Worm (Caenorhabditis elegans) whole organism, mixed stage, embryonic: ENCODE measurements around the gene F41G3.18.

ENCODE experiments used
- M03D4.4 ChIP-seq: sonication (generic microtip); optimal IDR thresholded peaks from 2 replicates; lab custom pipeline; 2017; ENCODE audit warnings: mild to moderate bottlenecking, missing genetic modification characterization, missing compliant biosample characterization
- bed-3 ChIP-seq: fragments of 200-800 bp; sonication (Bioruptor generic); optimal IDR thresholded peaks from 3 replicates; lab custom pipeline; 2018; ENCODE audit warnings: mild to moderate bottlenecking, missing genetic modification characterization, moderate library complexity, missing compliant biosample characterization
- blmp-1 ChIP-seq: fragments of 150-350 bp; optimal IDR thresholded peaks from 2 replicates; lab custom pipeline; 2014; ENCODE audit warnings: missing biosample characterization, missing genetic modification characterization
- ceh-43 ChIP-seq: fragments of 200-800 bp; sonication (Bioruptor generic); optimal IDR thresholded peaks from 2 replicates; lab custom pipeline; 2018; ENCODE audit warnings: mild to moderate bottlenecking, missing genetic modification characterization, moderate library complexity, missing compliant biosample characterization
- ceh-83 ChIP-seq: fragments of 200-800 bp; sonication (Bioruptor generic); optimal IDR thresholded peaks from 2 replicates; lab custom pipeline; 2018; ENCODE audit warnings: mild to moderate bottlenecking, missing genetic modification characterization, missing compliant biosample characterization
- ces-1 ChIP-seq: fragments of 150-350 bp; optimal IDR thresholded peaks from 2 replicates; lab custom pipeline; 2014; ENCODE audit warnings: missing biosample characterization, missing genetic modification reagents, missing genetic modification characterization
- cnd-1 ChIP-seq: fragments of 200-800 bp; sonication (Bioruptor generic); optimal IDR thresholded peaks from 2 replicates; lab custom pipeline; 2018; ENCODE audit warnings: mild to moderate bottlenecking, missing genetic modification characterization, missing compliant biosample characterization
- drap-1 ChIP-seq: fragments of 200-800 bp; sonication (Bioruptor generic); optimal IDR thresholded peaks from 3 replicates; lab custom pipeline; 2018; ENCODE audit warnings: mild to moderate bottlenecking, missing genetic modification characterization, missing compliant biosample characterization
- elt-3 ChIP-seq: fragments of 150-350 bp; optimal IDR thresholded peaks from 2 replicates; lab custom pipeline; 2014; ENCODE audit warnings: missing biosample characterization, missing genetic modification characterization
- flh-1 ChIP-seq: fragments of 200-800 bp; sonication (Bioruptor generic); optimal IDR thresholded peaks from 2 replicates; lab custom pipeline; 2018; ENCODE audit warnings: mild to moderate bottlenecking, missing genetic modification characterization, moderate library complexity, missing compliant biosample characterization
- ham-2 ChIP-seq: fragments of 200-800 bp; sonication (Bioruptor generic); optimal IDR thresholded peaks from 2 replicates; lab custom pipeline; 2018; ENCODE audit warnings: mild to moderate bottlenecking, missing genetic modification characterization, missing compliant biosample characterization
- lin-13 ChIP-seq: fragments of 150-350 bp; optimal IDR thresholded peaks from 2 replicates; lab custom pipeline; 2014; ENCODE audit warnings: missing biosample characterization, missing genetic modification characterization
- lin-32 ChIP-seq: fragments of 200-800 bp; sonication (Bioruptor generic); optimal IDR thresholded peaks from 2 replicates; lab custom pipeline; 2018; ENCODE audit warnings: mild to moderate bottlenecking, missing genetic modification characterization, missing compliant biosample characterization
- lsy-2 ChIP-seq: fragments of 150-350 bp; optimal IDR thresholded peaks from 2 replicates; lab custom pipeline; 2014; ENCODE audit warnings: missing biosample characterization, missing genetic modification characterization
- mab-5 ChIP-seq: fragments of 150-350 bp; optimal IDR thresholded peaks from 2 replicates; lab custom pipeline; 2014; ENCODE audit warnings: missing biosample characterization, missing genetic modification characterization
- mls-2 ChIP-seq: sonication (generic microtip); optimal IDR thresholded peaks from 2 replicates; lab custom pipeline; 2016; ENCODE audit warnings: mild to moderate bottlenecking, missing genetic modification characterization, moderate library complexity, missing compliant biosample characterization
- nhr-12 ChIP-seq: fragments of 150-350 bp; optimal IDR thresholded peaks from 2 replicates; lab custom pipeline; 2014; ENCODE audit warnings: missing biosample characterization, missing genetic modification characterization
- nhr-2 ChIP-seq: fragments of 150-350 bp; optimal IDR thresholded peaks from 2 replicates; lab custom pipeline; 2014; ENCODE audit warnings: missing biosample characterization, missing genetic modification characterization
- nhr-237 ChIP-seq: fragments of 150-350 bp; optimal IDR thresholded peaks from 2 replicates; lab custom pipeline; 2014; ENCODE audit warnings: missing biosample characterization, missing genetic modification characterization
- nhr-76 ChIP-seq: sonication (generic microtip); optimal IDR thresholded peaks from 2 replicates; lab custom pipeline; 2017; ENCODE audit warnings: missing biosample characterization, missing genetic modification characterization
- pha-4 ChIP-seq: fragments of 150-350 bp; optimal IDR thresholded peaks from 2 replicates; lab custom pipeline; 2018; ENCODE audit warnings: missing biosample characterization, missing genetic modification reagents, missing genetic modification characterization
- sem-2 ChIP-seq: fragments of 200-800 bp; sonication (Bioruptor generic); optimal IDR thresholded peaks from 2 replicates; lab custom pipeline; 2018; ENCODE audit warnings: mild to moderate bottlenecking, missing genetic modification characterization, missing compliant biosample characterization
- snpc-4 ChIP-seq: fragments of 150-350 bp; optimal IDR thresholded peaks from 2 replicates; lab custom pipeline; 2014; ENCODE audit warnings: missing biosample characterization, missing genetic modification characterization
- sptf-1 ChIP-seq: sonication (generic microtip); optimal IDR thresholded peaks from 2 replicates; lab custom pipeline; 2017; ENCODE audit warnings: mild to moderate bottlenecking, missing genetic modification characterization, moderate library complexity, missing compliant biosample characterization
- tbx-8 ChIP-seq: fragments of 200-800 bp; sonication (Bioruptor generic); optimal IDR thresholded peaks from 2 replicates; lab custom pipeline; 2018; ENCODE audit warnings: mild to moderate bottlenecking, missing genetic modification characterization, moderate library complexity, missing compliant biosample characterization
- unc-120 ChIP-seq: sonication (generic microtip); optimal IDR thresholded peaks from 2 replicates; lab custom pipeline; 2017; ENCODE audit warnings: missing genetic modification characterization, missing compliant biosample characterization; ENCODE audit not compliant: poor library complexity, severe bottlenecking
- unc-39 ChIP-seq: fragments of 150-350 bp; optimal IDR thresholded peaks from 2 replicates; lab custom pipeline; 2014; ENCODE audit warnings: missing biosample characterization, missing genetic modification characterization
- unc-62 ChIP-seq: fragments of 150-350 bp; optimal IDR thresholded peaks from 2 replicates; lab custom pipeline; 2014; ENCODE audit warnings: missing biosample characterization, missing genetic modification reagents, missing genetic modification characterization
- zip-8 ChIP-seq: fragments of 150-350 bp; optimal IDR thresholded peaks from 2 replicates; lab custom pipeline; 2014; ENCODE audit warnings: missing biosample characterization, missing genetic modification characterization
- ztf-11 ChIP-seq: fragments of 150-350 bp; optimal IDR thresholded peaks from 2 replicates; lab custom pipeline; 2014; ENCODE audit warnings: missing biosample characterization, missing genetic modification characterization

The F41G3.18 gene

DNA sequence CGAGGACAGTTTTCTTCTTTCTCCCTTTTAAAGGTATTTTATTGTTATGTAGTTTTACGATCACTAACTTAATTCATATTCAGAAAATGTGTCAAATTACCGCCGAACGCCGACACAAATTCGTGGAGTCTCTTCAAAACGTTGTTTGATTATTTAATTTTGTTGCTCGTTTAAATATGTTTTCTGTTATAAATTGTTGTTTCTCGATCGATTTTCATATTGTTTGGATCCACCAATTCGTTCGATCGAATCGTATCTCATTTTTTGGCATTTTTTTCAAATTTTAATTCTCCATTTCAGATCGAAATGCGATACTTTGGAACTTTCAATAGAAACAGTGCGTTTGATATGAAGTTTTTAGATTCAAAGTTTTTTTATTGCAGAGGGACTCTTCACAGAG is 25.5 kb upstream of the F41G3.18 start, which contains the start of gene F41G3.6:
Gene F41G3.6 (plus strand): TSS at position 301 of the 400 bp plus-strand sequence.
- no peak for TF ChIP-seq tbx-8 (GFP tag; lab: Kevin White, UChicago)
- no peak for TF ChIP-seq unc-39
- TF ChIP-seq ztf-11 (tag; lab: Kevin White, UChicago): no peak
- TF ChIP-seq ham-2 (GFP tag; lab: Kevin White, UChicago): no peak
- no peak for TF ChIP-seq mab-5 (tag; lab: Kevin White, UChicago)
- no peak for TF ChIP-seq nhr-237 (tag; lab: Kevin White, UChicago)
- no peak for TF ChIP-seq lsy-2
- TF ChIP-seq pha-4 (tag; lab: Kevin White, UChicago): no peak
- no peak for TF ChIP-seq bed-3
- no peak for TF ChIP-seq sptf-1 (tag; lab: Kevin White, UChicago)
- no peak for TF ChIP-seq nhr-12 (tag; lab: Kevin White, UChicago)
- TF ChIP-seq lin-32 (GFP tag; lab: Kevin White, UChicago): no peak
- no peak for TF ChIP-seq elt-3 (tag; lab: Kevin White, UChicago)
- TF ChIP-seq snpc-4: no peak
- TF ChIP-seq, all 35 proteins: peak for 0

DNA sequence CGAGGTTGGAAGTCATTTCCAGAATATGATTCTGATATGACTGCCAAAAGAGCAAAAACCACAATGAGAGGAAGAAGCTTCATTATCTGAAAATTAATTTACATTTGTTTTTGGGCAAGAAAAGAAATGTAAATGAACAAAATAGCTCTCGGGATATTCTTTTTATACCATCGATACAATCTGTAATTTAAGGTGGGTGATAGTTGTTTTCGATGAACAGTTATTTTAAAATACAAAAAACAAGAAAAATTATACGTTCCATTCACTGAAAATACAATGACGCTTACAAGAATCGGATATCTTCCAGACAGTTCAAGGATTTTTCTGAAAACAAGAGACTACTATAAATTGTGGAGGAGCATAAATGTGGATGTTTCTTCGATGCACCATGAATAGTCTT is 23.5 kb upstream of the F41G3.18 start, which contains the start of gene ins-15:
Gene ins-15 (minus strand): TSS at position 101 of the 400 bp plus-strand sequence.
- TF ChIP-seq ces-1 (GFP tag; lab: Kevin White, UChicago) (no peak), blmp-1 (tag; lab: Kevin White, UChicago) (no peak), tbx-8 (GFP tag; lab: Kevin White, UChicago) (no peak), nhr-76 (tag; lab: Kevin White, UChicago) (no peak), M03D4.4 (no peak)

DNA sequence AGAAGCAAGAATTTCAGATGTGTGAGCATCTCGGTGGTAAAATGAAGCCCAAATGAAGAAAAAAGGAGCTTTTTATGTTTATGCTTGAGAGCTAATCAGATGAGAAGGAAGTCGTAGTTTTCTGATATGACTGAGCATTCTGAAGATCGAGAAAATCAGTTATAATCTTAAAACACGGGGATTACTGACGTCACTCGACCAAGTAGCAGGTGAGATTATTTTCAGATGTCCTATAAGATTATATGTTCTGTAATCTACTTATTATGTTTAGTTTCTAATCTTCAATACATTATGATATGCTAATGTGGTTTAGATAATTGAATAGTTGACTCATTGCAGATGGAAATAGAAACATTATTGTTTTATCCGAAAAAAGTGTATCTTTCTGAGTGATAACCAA is 22.3 kb upstream of the F41G3.18 start, which contains the start of gene ins-14:
Gene ins-14 (minus strand): TSS at position 32 of the 400 bp plus-strand sequence.
- TF ChIP-seq ztf-11 (tag; lab: Kevin White, UChicago) (no peak), zip-8 (tag; lab: Kevin White, UChicago) (no peak), mab-5 (tag; lab: Kevin White, UChicago) (no peak), ceh-43 (no peak), bed-3 (no peak), lsy-2 (no peak), blmp-1 (tag; lab: Kevin White, UChicago) (no peak), drap-1 (GFP tag; lab: Kevin White, UChicago) (no peak), unc-62 (GFP tag; lab: Kevin White, UChicago) (no peak), sem-2 (GFP tag; lab: Kevin White, UChicago) (no peak), ham-2 (GFP tag; lab: Kevin White, UChicago) (no peak), nhr-76 (tag; lab: Kevin White, UChicago) (no peak), nhr-2 (tag; lab: Kevin White, UChicago) (no peak), ceh-83 (GFP tag; lab: Kevin White, UChicago) (no peak), lin-13 (tag; lab: Kevin White, UChicago) (no peak), flh-1 (no peak), nhr-12 (tag; lab: Kevin White, UChicago) (no peak), pha-4 (tag; lab: Kevin White, UChicago) (no peak), unc-120 (no peak), mls-2 (tag; lab: Kevin White, UChicago) (no peak)

DNA sequence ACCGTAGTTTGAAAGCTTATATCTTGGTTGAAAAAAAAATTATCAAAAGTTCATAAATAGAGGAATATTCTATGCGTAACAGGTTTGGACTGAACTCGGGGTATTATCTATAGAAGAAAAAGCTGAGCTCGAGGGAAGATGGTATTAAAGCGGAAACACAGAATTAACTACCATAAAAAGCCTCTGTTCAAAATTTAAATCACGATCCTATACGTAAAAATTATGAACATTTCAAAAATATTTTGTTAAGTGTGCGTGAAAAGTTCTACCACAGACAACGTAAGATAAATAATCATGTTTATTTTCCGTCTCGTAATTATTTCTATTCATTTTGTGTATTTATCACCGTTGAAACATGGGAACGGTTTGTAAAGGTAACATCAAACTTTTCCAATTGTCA is 21.7 kb upstream of the F41G3.18 start, which contains the start of gene F41G3.5:
Gene F41G3.5 (plus strand): TSS at position 301 of the 400 bp plus-strand sequence.
- no peak for TF ChIP-seq drap-1 (GFP tag; lab: Kevin White, UChicago)
- TF ChIP-seq unc-39: no peak
- TF ChIP-seq ztf-11 (tag; lab: Kevin White, UChicago): no peak
- no peak for TF ChIP-seq nhr-76 (tag; lab: Kevin White, UChicago)
- TF ChIP-seq snpc-4: no peak
- no peak for TF ChIP-seq sptf-1 (tag; lab: Kevin White, UChicago)
- no peak for TF ChIP-seq pha-4 (tag; lab: Kevin White, UChicago)
- no peak for TF ChIP-seq ham-2 (GFP tag; lab: Kevin White, UChicago)
- TF ChIP-seq elt-3 (tag; lab: Kevin White, UChicago): no peak
- no peak for TF ChIP-seq ceh-43
- no peak for TF ChIP-seq mab-5 (tag; lab: Kevin White, UChicago)
- no peak for TF ChIP-seq nhr-2 (tag; lab: Kevin White, UChicago)
- TF ChIP-seq zip-8 (tag; lab: Kevin White, UChicago): no peak
- TF ChIP-seq ces-1 (GFP tag; lab: Kevin White, UChicago): no peak
- TF ChIP-seq cnd-1 (tag; lab: Kevin White, UChicago): no peak
- no peak for TF ChIP-seq flh-1
- no peak for TF ChIP-seq sem-2 (GFP tag; lab: Kevin White, UChicago)
- TF ChIP-seq lin-32 (GFP tag; lab: Kevin White, UChicago): no peak

DNA sequence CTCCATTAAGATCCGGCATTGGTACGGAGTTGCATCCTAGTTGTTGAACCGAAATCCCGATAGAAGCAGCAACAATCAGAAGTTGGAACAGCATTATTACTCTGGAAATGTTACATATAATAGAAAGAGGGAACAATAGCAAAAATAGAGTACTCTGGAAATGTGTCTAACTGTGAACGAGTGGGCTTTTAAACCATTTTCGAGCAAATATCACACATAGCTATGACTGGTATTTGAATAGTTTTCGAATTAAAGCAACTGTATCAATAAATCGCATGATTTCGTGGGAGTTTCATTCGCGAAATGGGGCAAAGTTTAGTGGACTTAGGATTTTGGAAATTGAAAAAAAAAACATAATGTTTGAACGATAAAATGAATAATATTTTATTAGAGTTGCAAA is 18.7 kb upstream of the F41G3.18 start, which contains the start of gene F41G3.10:
Gene F41G3.10 (minus strand): TSS at position 101 of the 400 bp plus-strand sequence.
- TF ChIP-seq ham-2 (GFP tag; lab: Kevin White, UChicago): no peak
- no peak for TF ChIP-seq nhr-2 (tag; lab: Kevin White, UChicago)
- no peak for TF ChIP-seq unc-120
- TF ChIP-seq lin-13 (tag; lab: Kevin White, UChicago): no peak
- no peak for TF ChIP-seq ceh-43
- TF ChIP-seq bed-3: no peak
- TF ChIP-seq cnd-1 (tag; lab: Kevin White, UChicago): no peak
- no peak for TF ChIP-seq zip-8 (tag; lab: Kevin White, UChicago)
- TF ChIP-seq flh-1: no peak
- no peak for TF ChIP-seq sem-2 (GFP tag; lab: Kevin White, UChicago)
- TF ChIP-seq ces-1 (GFP tag; lab: Kevin White, UChicago): no peak
- TF ChIP-seq ceh-83 (GFP tag; lab: Kevin White, UChicago): no peak
- TF ChIP-seq nhr-237 (tag; lab: Kevin White, UChicago): no peak
- TF ChIP-seq, all 35 proteins: peak for 0
